Fruit fly (Drosophila melanogaster): ENCODE results near the gene CG2931.

dm6 chr3R:5564775-5565190, 3.6 kb downstream of the CG2931 start, which contains the start of the genes CG14671 and CG12746:
- no peak for TF ChIP-seq pad (GFP tag; optimal IDR thresholded peaks at IDR 0.05)
- no peak for TF ChIP-seq bab1 (GFP tag; optimal IDR thresholded peaks at IDR 0.05)

Data from whole organism, adult.